Worm (Caenorhabditis elegans): ENCODE measurements around the gene Y25C1A.14.

ce11 chrII:3067896-3068295 lies 28.9 kb downstream of the Y25C1A.14 start:
- TF ChIP-seq elt-3 (tag; optimal IDR thresholded peaks at IDR 0.05), result no peak
- no peak for TF ChIP-seq sem-2 (GFP tag; optimal IDR thresholded peaks at IDR 0.05)
- TF ChIP-seq unc-62 (GFP tag; optimal IDR thresholded peaks at IDR 0.05), result no peak
- TF ChIP-seq mep-1 (tag; optimal IDR thresholded peaks at IDR 0.05), result no peak
- TF ChIP-seq lsy-2 (tag; optimal IDR thresholded peaks at IDR 0.05), result no peak
- TF ChIP-seq blmp-1 (tag; optimal IDR thresholded peaks at IDR 0.05), result no peak
- no peak for TF ChIP-seq nhr-2 (tag; optimal IDR thresholded peaks at IDR 0.05)
- no peak for TF ChIP-seq ceh-39 (tag; optimal IDR thresholded peaks at IDR 0.05)
- no peak for TF ChIP-seq nhr-12 (tag; optimal IDR thresholded peaks at IDR 0.05)
- no peak for TF ChIP-seq nhr-28 (tag; optimal IDR thresholded peaks at IDR 0.05)
- TF ChIP-seq ztf-11 (tag; optimal IDR thresholded peaks at IDR 0.05), result no peak
- TF ChIP-seq nhr-76 (tag; optimal IDR thresholded peaks at IDR 0.05), result no peak
